Worm (Caenorhabditis elegans): ENCODE data around the gene C34E10.9.
A peak's percentile ranks its signal among the peaks of the same experiment; 100 is the strongest.

C34E10.9 gene

DNA sequence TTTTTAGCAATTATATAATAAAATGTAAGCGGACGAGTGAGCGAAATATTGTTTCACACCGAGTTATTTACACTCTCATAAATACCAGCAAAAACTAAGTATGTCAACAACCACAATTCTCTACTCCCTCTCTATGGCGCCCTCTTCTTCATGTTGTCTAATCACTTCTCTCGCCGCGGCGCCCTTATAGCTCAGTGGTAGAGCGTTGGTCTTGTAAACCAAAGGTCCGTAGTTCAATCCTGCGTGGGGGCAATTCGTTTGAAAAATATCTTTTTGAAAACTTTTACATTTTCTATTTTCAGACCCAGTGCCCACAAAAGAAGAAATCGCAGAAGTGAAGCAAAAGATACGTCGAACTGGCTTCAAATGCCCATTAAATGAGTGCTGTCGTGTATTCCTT, 42.5 kb upstream of the C34E10.9 start (continued):
- peak; percentile 91 for TF ChIP-seq ceh-79 (tag; optimal IDR thresholded peaks at IDR 0.05)

DNA sequence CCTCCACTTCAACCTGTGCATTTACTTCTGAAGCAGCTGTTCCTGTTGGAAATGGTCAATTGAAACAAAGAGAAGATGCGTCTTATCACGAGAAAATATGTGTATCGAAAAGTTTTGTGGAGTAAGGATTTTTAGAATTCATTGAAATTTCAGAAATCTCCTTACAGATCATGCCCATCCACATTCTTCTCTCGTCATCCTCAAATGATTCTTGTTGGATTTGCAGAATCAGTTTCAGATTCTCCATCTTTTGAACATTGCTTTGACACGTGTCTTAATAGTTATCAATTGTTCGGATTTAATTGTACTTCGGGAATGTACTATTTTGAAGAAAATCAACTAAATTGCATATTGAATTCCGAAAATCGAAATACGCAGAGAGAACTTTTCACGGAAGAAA, 40.8 kb upstream of the C34E10.9 start:
- TF ChIP-seq hrde-1 (tag; optimal IDR thresholded peaks at IDR 0.05; ENCODE audit: borderline replicate concordance) = no peak
- no peak for TF ChIP-seq repo-1 (tag; optimal IDR thresholded peaks at IDR 0.05)
- no peak for TF ChIP-seq ceh-58 (GFP tag; IDR thresholded peaks at IDR 0.05)
- TF ChIP-seq zim-3 (tag; optimal IDR thresholded peaks at IDR 0.05) = no peak
- TF ChIP-seq F49E8.2 (tag; optimal IDR thresholded peaks at IDR 0.05; ENCODE audit: insufficient read depth) = no peak
- TF ChIP-seq bed-1 (GFP tag; IDR thresholded peaks at IDR 0.05) = no peak
- TF ChIP-seq ets-4 (GFP tag; optimal IDR thresholded peaks at IDR 0.05) = no peak
- TF ChIP-seq pha-4 (tag; optimal IDR thresholded peaks at IDR 0.05) = no peak
- no peak for TF ChIP-seq mxl-1 (tag; optimal IDR thresholded peaks at IDR 0.05)
- no peak for TF ChIP-seq nhr-120 (GFP tag; IDR thresholded peaks at IDR 0.05)

DNA sequence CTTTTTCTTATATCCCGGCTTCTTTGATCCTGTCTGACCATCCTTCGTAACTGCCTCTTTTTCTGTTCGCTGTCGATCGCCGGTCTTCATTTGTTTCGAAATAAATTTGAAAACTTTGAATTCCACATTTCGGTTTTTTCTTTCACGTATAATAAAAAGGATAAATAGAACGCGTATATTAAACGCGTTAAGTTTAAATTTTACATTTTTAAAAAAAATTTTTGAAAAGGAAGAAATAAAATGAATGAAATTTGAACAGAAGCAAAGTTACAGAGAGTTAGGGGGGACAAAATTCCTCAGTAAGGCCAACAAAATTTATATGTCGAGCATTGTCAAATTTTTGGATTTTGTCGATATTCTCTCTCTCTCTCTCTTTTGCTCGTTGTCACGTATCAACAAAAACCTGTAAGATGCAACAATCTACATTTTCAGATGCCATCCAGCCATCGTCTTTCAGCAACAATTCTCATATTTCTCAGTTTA, 38.6 kb upstream of the C34E10.9 start, which contains the start of the genes T15B12.2 and F52C9.5:
Gene T15B12.2, minus strand, starts transcription at position 101 of the 483 bp plus-strand sequence.
Gene F52C9.5, plus strand, starts transcription at position 433 of the 483 bp plus-strand sequence.
- TF ChIP-seq madf-10 (tag; optimal IDR thresholded peaks at IDR 0.05) (no peak), die-1 (tag; optimal IDR thresholded peaks at IDR 0.05) (no peak), ztf-6 (GFP tag; IDR thresholded peaks at IDR 0.05) (no peak), ztf-26 (tag; optimal IDR thresholded peaks at IDR 0.05) (no peak), atf-7 (tag; optimal IDR thresholded peaks at IDR 0.05) (no peak), mes-4 (tag; optimal IDR thresholded peaks at IDR 0.05) (no peak), nfya-2 (GFP tag; IDR thresholded peaks at IDR 0.05) (no peak), ztf-25 (GFP tag; IDR thresholded peaks at IDR 0.05) (no peak)

DNA sequence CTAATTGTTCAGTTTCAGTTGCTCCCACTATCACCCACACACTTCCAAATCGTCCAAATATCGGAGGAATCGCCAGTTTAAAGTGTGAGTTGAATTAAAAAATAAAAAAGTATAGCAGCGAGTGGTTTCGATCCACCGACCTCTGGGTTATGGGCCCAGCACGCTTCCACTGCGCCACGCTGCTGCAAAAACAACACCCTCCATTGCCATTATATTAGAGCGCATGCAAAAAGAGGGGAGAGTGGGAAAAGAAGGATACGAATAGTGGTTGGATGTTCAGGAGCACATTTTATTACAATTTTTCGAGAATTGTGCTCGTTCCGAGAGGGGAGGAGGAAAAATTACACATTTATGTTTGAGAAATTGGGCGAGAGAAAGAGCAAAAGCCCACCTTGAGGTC, 31.7 kb upstream of the C34E10.9 start:
- TF ChIP-seq T07F8.4 (tag; optimal IDR thresholded peaks at IDR 0.05) = peak; percentile 26
- TF ChIP-seq lsl-1 (GFP tag; optimal IDR thresholded peaks at IDR 0.05) = peak; percentile 40
- TF ChIP-seq madf-3 (GFP tag; IDR thresholded peaks at IDR 0.05) = no peak
- TF ChIP-seq madf-6 (GFP tag; IDR thresholded peaks at IDR 0.05) = no peak
- peak; percentile 64 for TF ChIP-seq chd-7 (tag; optimal IDR thresholded peaks at IDR 0.05)
- no peak for TF ChIP-seq T26A5.8 (tag; optimal IDR thresholded peaks at IDR 0.05)
- TF ChIP-seq nfya-1 (tag; optimal IDR thresholded peaks at IDR 0.05; ENCODE audit: borderline replicate concordance, insufficient read depth) = no peak
- no peak for TF ChIP-seq F39B2.1 (GFP tag; IDR thresholded peaks at IDR 0.05)
- 0 out of 2 replicates have a peak, but pooled peaks have one; percentile 41 for TF ChIP-seq ztf-28 (GFP tag; IDR thresholded peaks at IDR 0.05)
- no peak for TF ChIP-seq mel-28 (tag; optimal IDR thresholded peaks at IDR 0.05; ENCODE audit: borderline replicate concordance)
- peak; percentile 49 for TF ChIP-seq ztf-26 (tag; optimal IDR thresholded peaks at IDR 0.05)
- TF ChIP-seq bed-1 (GFP tag; IDR thresholded peaks at IDR 0.05) = peak; percentile 87; the same call in 1 of the 2 replicates
- peak; percentile 22 for TF ChIP-seq hlh-12 (tag; optimal IDR thresholded peaks at IDR 0.05)
- peak; percentile 38 for TF ChIP-seq lin-40 (tag; optimal IDR thresholded peaks at IDR 0.05)
- TF ChIP-seq rec-8 (tag; optimal IDR thresholded peaks at IDR 0.05) = peak; percentile 82
- TF ChIP-seq xnd-1 (tag; optimal IDR thresholded peaks at IDR 0.05) = no peak
- TF ChIP-seq F52B5.7 (tag; optimal IDR thresholded peaks at IDR 0.05) = peak; percentile 82
- TF ChIP-seq cebp-2 (GFP tag; IDR thresholded peaks at IDR 0.05) = 0 out of 2 replicates have a peak, but pooled peaks have one; percentile 79
- peak; percentile 87 for TF ChIP-seq ceh-40 (GFP tag; IDR thresholded peaks at IDR 0.05)
- TF ChIP-seq zim-3 (tag; optimal IDR thresholded peaks at IDR 0.05) = peak; percentile 83
- TF ChIP-seq attf-3 (GFP tag; conservative IDR thresholded peaks at IDR 0.05) = peak; percentile 34; the same call in 1 of the 2 replicates
- TF ChIP-seq ets-4 (GFP tag; optimal IDR thresholded peaks at IDR 0.05) = peak; percentile 62
- peak; percentile 71 for TF ChIP-seq K12H6.12 (tag; optimal IDR thresholded peaks at IDR 0.05)
- peak; percentile 64 for TF ChIP-seq snpc-4 (GFP tag; optimal IDR thresholded peaks at IDR 0.05)
- peak in 2 of 4 experiments; percentile 55 to 57 for TF ChIP-seq snpc-4 (tag; optimal IDR thresholded peaks at IDR 0.05)
- no peak for TF ChIP-seq bed-2 (GFP tag; IDR thresholded peaks at IDR 0.05)
- TF ChIP-seq him-1 (tag; optimal IDR thresholded peaks at IDR 0.05) = peak; percentile 70
- TF ChIP-seq madf-8 (GFP tag; conservative IDR thresholded peaks at IDR 0.05) = no peak
- no peak; the same call in 1 of the 2 replicates for TF ChIP-seq mcd-1 (GFP tag; IDR thresholded peaks at IDR 0.05)
